Worm (Caenorhabditis elegans): Measurements from ENCODE around the gene Y7A9A.1.

- TF ChIP-seq fkh-10 (GFP tag; optimal IDR thresholded peaks at IDR 0.05), result no peak
- TF ChIP-seq mml-1 (tag; optimal IDR thresholded peaks at IDR 0.05), result no peak
- TF ChIP-seq nhr-237 (tag; optimal IDR thresholded peaks at IDR 0.05), result no peak
Observed at ce11 chrIV:16172786-16173371, 23.9 kb upstream of the Y7A9A.1 start.
